Worm (Caenorhabditis elegans) whole organism, L2 larva: ENCODE data around the gene acdh-12.

ENCODE experiments used
- F13H6.1 ChIP-seq: sonication (generic microtip); optimal IDR thresholded peaks from 2 replicates; lab custom pipeline; 2016; ENCODE audit warnings: missing genetic modification characterization, missing compliant biosample characterization
- R02D3.7 ChIP-seq: fragments of 150-350 bp; optimal IDR thresholded peaks from 2 replicates; lab custom pipeline; 2014; ENCODE audit warnings: missing biosample characterization, missing genetic modification characterization
- ceh-82 ChIP-seq: fragments of 150-350 bp; optimal IDR thresholded peaks from 2 replicates; lab custom pipeline; 2014; ENCODE audit warnings: missing biosample characterization, missing genetic modification characterization
- crh-2 ChIP-seq: sonication (generic microtip); optimal IDR thresholded peaks from 2 replicates; lab custom pipeline; 2017; ENCODE audit warnings: missing biosample characterization, missing genetic modification characterization
- mdl-1 ChIP-seq, 2 experiments: fragments of 150-350 bp in 1 of 2; sonication (generic microtip) in 1 of 2; optimal IDR thresholded peaks; 2 replicates each; lab custom pipeline; 2017; ENCODE audit warnings: missing biosample characterization in 2 of 2, missing genetic modification characterization in 2 of 2
- nhr-10 ChIP-seq: sonication (generic microtip); optimal IDR thresholded peaks from 2 replicates; lab custom pipeline; 2017; ENCODE audit warnings: missing biosample characterization, missing genetic modification characterization
- nhr-6 ChIP-seq: fragments of 150-350 bp; optimal IDR thresholded peaks from 2 replicates; lab custom pipeline; 2014; ENCODE audit warnings: missing biosample characterization, missing genetic modification characterization
- skn-1 ChIP-seq: sonication (generic microtip); optimal IDR thresholded peaks from 2 replicates; lab custom pipeline; 2017; ENCODE audit warnings: missing biosample characterization, missing genetic modification characterization
- snpc-4 ChIP-seq: fragments of 150-350 bp; optimal IDR thresholded peaks from 2 replicates; lab custom pipeline; 2014; ENCODE audit warnings: missing biosample characterization, missing genetic modification characterization
- unc-39 ChIP-seq: fragments of 150-350 bp; optimal IDR thresholded peaks from 2 replicates; lab custom pipeline; 2014; ENCODE audit warnings: missing biosample characterization, missing genetic modification characterization
- unc-62 ChIP-seq: fragments of 150-350 bp; optimal IDR thresholded peaks from 2 replicates; lab custom pipeline; 2014; ENCODE audit warnings: missing biosample characterization, missing genetic modification reagents, missing genetic modification characterization

DNA sequence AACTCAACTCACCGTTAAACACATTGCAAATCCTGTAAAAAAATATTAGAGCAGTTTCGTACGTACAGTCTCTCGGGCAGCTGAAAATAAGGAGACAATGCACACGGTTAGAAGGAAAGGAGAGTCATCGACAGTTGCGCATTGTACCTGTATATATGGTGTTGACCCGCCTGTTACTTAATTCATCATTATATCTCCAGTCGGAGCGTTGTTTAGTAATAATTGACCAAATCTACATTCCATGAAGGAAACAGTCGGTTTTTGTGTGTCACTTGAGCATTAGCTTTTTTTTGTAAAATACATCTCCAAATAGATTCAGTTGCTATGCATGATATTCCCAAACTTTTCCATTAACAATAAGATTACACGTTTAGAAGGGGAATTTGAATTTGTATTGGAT lies 33.9 kb downstream of the acdh-12 start, which contains the start of gene C27H5.12:
- TF ChIP-seq ceh-82 (tag; lab: Kevin White, UChicago): no peak
- TF ChIP-seq R02D3.7 (tag; lab: Kevin White, UChicago): no peak
- no peak for TF ChIP-seq skn-1 (tag; lab: Kevin White, UChicago)
- no peak for TF ChIP-seq nhr-10
- TF ChIP-seq crh-2 (tag; lab: Kevin White, UChicago): no peak
- no peak for TF ChIP-seq nhr-6 (tag; lab: Kevin White, UChicago)
- TF ChIP-seq snpc-4 (tag; lab: Kevin White, UChicago): no peak
- no peak for TF ChIP-seq F13H6.1
- TF ChIP-seq mdl-1 (tag; optimal IDR thresholded peaks at IDR 0.05; lab: Kevin White, UChicago): no peak
- TF ChIP-seq unc-39 (tag; lab: Kevin White, UChicago): no peak
- no peak for TF ChIP-seq unc-62
